Worm (Caenorhabditis elegans): ENCODE measurements around the gene rab-33.

ce11 chrIII:10535226-10535625 lies 31.6 kb upstream of the rab-33 start, which contains the start of gene hpd-1:
- no peak for TF ChIP-seq unc-62 (GFP tag; optimal IDR thresholded peaks at IDR 0.05)
- no peak for TF ChIP-seq Y53F4B.3 (GFP tag; IDR thresholded peaks at IDR 0.05)
- no peak for TF ChIP-seq F22D6.2 (tag; optimal IDR thresholded peaks at IDR 0.05)
